Worm (Caenorhabditis elegans) whole organism, L4/young adult: ENCODE data around the gene F35H8.1.

Experiments
- W03F9.2 ChIP-seq: fragments of 150-350 bp; optimal IDR thresholded peaks from 2 replicates; lab custom pipeline; 2014; ENCODE audit warnings: missing biosample characterization, missing genetic modification characterization
- dao-5 ChIP-seq: sonication (generic microtip); optimal IDR thresholded peaks from 2 replicates; lab custom pipeline; 2016; ENCODE audit warnings: missing genotype, missing genetic modification characterization, moderate library complexity, missing compliant biosample characterization
- him-1 ChIP-seq: sonication (generic microtip); optimal IDR thresholded peaks from 2 replicates; lab custom pipeline; 2016; ENCODE audit warnings: missing genotype, missing genetic modification reagents, missing genetic modification characterization, missing compliant biosample characterization

The F35H8.1 gene

ce11 chrII:9544386-9544785 lies 8.7 kb downstream of the F35H8.1 start, which contains the start of gene sra-7:
Gene sra-7 (plus strand): TSS chrII:9544686.
- TF ChIP-seq dao-5 (tag; lab: Kevin White, UChicago), result no peak
- no peak for TF ChIP-seq W03F9.2
- no peak for TF ChIP-seq him-1 (tag; lab: Kevin White, UChicago)

- TF ChIP-seq him-1 (tag; lab: Kevin White, UChicago), result no peak
- no peak for TF ChIP-seq W03F9.2
- no peak for TF ChIP-seq dao-5 (tag; lab: Kevin White, UChicago)
Measured at ce11 chrII:9542785-9543184, 10.3 kb downstream of the F35H8.1 start, which contains the start of gene sra-4. Gene sra-4 (minus strand): TSS chrII:9542885.

- TF ChIP-seq dao-5 (tag; lab: Kevin White, UChicago), result no peak
- TF ChIP-seq W03F9.2, result no peak
- no peak for TF ChIP-seq him-1 (tag; lab: Kevin White, UChicago)
Measured at ce11 chrII:9540723-9541122, 12.4 kb downstream of the F35H8.1 start, which contains the start of gene sra-3. Gene sra-3 (minus strand): TSS chrII:9540823.

ce11 chrII:9537429-9537828 lies 15.7 kb downstream of the F35H8.1 start, which contains the start of gene sra-8:
Gene sra-8 (plus strand): TSS chrII:9537729.
- TF ChIP-seq dao-5 (tag; lab: Kevin White, UChicago), result no peak
- TF ChIP-seq him-1 (tag; lab: Kevin White, UChicago), result no peak
- no peak for TF ChIP-seq W03F9.2

DNA sequence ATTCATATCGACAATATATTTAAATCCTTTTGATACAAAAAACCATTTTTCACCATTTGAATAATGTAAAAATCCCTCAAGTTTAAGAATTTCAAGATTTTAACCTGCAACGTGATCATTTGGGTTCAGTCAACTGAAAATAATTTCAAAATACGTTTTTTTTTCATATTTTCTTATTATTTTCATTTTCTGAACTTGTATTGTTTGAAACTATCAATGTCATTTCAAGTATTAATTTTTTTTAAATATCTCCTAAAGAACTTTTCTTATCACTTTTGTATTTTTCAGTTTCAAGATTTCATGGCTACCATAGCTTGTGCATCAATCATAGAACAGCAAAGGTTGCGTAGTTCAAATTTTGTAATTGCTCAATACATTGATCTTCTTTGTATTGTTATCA lies 21.1 kb downstream of the F35H8.1 start, which contains the start of gene sra-9:
sra-9 (plus strand) TSS at position 301 of the 400 bp plus-strand sequence.
- TF ChIP-seq dao-5 (tag; lab: Kevin White, UChicago) (no peak), him-1 (tag; lab: Kevin White, UChicago) (no peak), W03F9.2 (no peak)

ce11 chrII:9528480-9528879 lies 24.6 kb downstream of the F35H8.1 start, which contains the start of gene sra-2:
Gene sra-2 (plus strand): TSS chrII:9528780.
- TF ChIP-seq W03F9.2, result no peak
- TF ChIP-seq him-1 (tag; lab: Kevin White, UChicago), result no peak
- TF ChIP-seq dao-5 (tag; lab: Kevin White, UChicago), result no peak

ce11 chrII:9523539-9524224 lies 29.4 kb downstream of the F35H8.1 start, which contains the start of gene mex-6:
Gene mex-6 (plus strand): TSS chrII:9524174.
- no peak for TF ChIP-seq him-1 (tag; lab: Kevin White, UChicago)
- TF ChIP-seq W03F9.2, result no peak
- no peak for TF ChIP-seq dao-5 (tag; lab: Kevin White, UChicago)

DNA sequence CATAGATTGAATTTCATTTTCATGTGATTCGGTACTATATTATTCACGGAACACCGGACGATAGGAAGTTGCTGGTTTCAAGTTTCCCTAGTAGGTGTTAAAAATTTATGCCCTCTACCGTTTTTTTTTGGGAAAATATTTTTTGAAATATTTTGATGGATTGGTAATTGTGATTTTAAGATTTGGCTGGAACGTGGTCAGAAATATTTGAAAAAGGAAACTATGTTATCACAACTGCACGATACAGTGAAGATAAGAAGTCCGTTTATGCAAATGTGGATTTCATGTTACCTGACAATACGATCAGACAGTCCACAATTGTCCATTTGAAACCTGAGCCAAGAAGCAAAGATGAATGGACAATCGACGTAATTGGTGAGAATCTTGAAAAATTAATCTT lies 30.1 kb downstream of the F35H8.1 start, which contains the start of gene AH6.17:
AH6.17 (plus strand) TSS at position 185 of the 400 bp plus-strand sequence.
- TF ChIP-seq him-1 (tag; lab: Kevin White, UChicago) (no peak), dao-5 (tag; lab: Kevin White, UChicago) (no peak), W03F9.2 (no peak)

DNA sequence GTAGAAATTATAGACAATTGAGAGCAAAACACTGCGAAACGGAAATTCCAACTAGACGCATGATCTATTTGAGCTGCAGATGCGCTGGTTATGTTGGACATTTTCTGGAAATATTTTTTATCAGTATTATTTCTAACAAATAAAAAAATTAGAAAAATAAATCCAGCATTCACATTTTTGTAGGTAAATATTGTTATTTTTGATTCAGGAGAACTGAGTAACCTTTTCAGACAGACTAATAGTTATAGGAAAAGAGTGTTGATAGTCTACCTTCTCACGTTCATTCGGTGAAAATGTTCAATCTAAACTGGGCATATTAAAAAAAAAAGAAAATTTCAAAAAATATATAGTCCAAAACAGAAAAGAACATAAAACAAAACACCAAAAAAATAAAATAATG lies 31.5 kb downstream of the F35H8.1 start, which contains the start of gene sra-1:
sra-1 (minus strand) TSS at position 101 of the 400 bp plus-strand sequence.
- no peak for TF ChIP-seq W03F9.2
- TF ChIP-seq dao-5 (tag; lab: Kevin White, UChicago), result no peak
- TF ChIP-seq him-1 (tag; lab: Kevin White, UChicago), result no peak

DNA sequence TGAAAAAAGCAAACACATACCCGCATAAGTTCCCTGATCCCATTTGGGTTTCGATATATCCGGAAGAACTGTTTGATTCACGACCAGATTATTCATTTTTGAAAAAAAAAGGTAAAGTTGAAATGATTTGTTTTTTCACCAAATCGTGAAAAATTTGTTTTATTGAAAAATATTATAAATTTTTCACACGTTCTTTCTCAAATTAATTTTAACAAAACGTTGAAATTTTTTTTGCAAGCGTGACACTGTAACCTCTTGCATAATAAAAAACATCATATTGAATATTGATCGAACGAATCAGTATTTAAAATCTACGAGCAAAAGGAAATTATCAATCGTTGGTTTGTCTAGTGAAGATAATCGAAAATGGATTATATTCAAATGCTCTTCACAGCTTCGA lies 34.3 kb downstream of the F35H8.1 start, which contains the start of the genes sfxn-1.1 and AH6.3:
sfxn-1.1 (minus strand) TSS at position 101 of the 400 bp plus-strand sequence.
AH6.3 (plus strand) TSS at position 275 of the 400 bp plus-strand sequence.
- no peak for TF ChIP-seq him-1 (tag; lab: Kevin White, UChicago)
- TF ChIP-seq dao-5 (tag; lab: Kevin White, UChicago), result no peak
- no peak for TF ChIP-seq W03F9.2

- no peak for TF ChIP-seq dao-5 (tag; lab: Kevin White, UChicago)
- TF ChIP-seq him-1 (tag; lab: Kevin White, UChicago), result no peak
- no peak for TF ChIP-seq W03F9.2
Measured at ce11 chrII:9516836-9517235, 36.2 kb downstream of the F35H8.1 start, which contains the start of gene gcy-1. Gene gcy-1 (minus strand): TSS chrII:9516936.

DNA sequence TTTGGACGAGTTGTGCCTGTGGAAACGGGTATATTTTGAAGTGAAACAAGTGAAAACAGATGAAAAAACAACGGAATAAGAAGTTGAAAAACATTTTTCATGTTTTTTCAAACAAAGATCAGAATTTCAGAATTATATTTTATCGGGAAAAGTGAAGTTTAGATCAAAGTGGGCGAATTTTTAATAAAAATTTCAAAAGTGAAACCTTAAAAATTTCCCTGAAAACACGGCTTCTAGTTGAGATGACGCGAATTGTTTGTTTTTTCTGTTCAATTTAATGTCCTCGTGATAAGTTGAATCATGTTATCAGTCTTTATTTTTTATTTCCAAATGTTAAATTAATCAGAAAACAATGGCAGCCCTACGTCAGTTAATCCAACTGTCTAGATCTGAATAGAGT lies 45.9 kb downstream of the F35H8.1 start, which contains the start of gene gcy-3:
gcy-3 (minus strand) TSS at position 101 of the 400 bp plus-strand sequence.
- TF ChIP-seq W03F9.2 (no peak), dao-5 (tag; lab: Kevin White, UChicago) (no peak), him-1 (tag; lab: Kevin White, UChicago) (no peak)
